Fruit fly (Drosophila melanogaster): ENCODE data around the gene vnd.

- TF ChIP-seq svp (GFP tag) (no peak), Blimp-1 (GFP tag; optimal IDR thresholded peaks at IDR 0.05) (no peak), dsx (GFP tag; optimal IDR thresholded peaks at IDR 0.05; ENCODE audit: poor library complexity, severe bottlenecking) (no peak), Eip93F (GFP tag; optimal IDR thresholded peaks at IDR 0.05) (no peak), vri (GFP tag; optimal IDR thresholded peaks at IDR 0.05) (no peak), fd59A (GFP tag; optimal IDR thresholded peaks at IDR 0.05) (no peak), ss (GFP tag; optimal IDR thresholded peaks at IDR 0.05) (no peak), CG3919 (GFP tag; optimal IDR thresholded peaks at IDR 0.05) (no peak)
These were observed 41.4 kb downstream of the vnd start, which contains the start of gene CG13369 for dm6 chrX:623357-623756.

Measured in whole organism, prepupa.